Fruit fly (Drosophila melanogaster) whole organism, embryonic: ENCODE data around the gene TwdlP.

Experiments
- Abd-B ChIP-seq: fragments of 200-800 bp; sonication (Bioruptor generic); optimal IDR thresholded peaks from 2 replicates; lab custom pipeline; 2018; ENCODE audit warnings: missing biosample characterization, mild to moderate bottlenecking, missing genetic modification characterization, moderate library complexity
- Awh ChIP-seq: fragments of 200-800 bp; sonication (Bioruptor generic); IDR thresholded peaks from 2 replicates; pipeline ENCODE4, ENCODE4 v1.3.6; 2022; ENCODE audit warnings: missing biosample characterization, missing genetic modification characterization
- CG10565 ChIP-seq: fragments of 200-800 bp; sonication (Bioruptor generic); optimal IDR thresholded peaks from 3 replicates; lab custom pipeline; 2016; ENCODE audit warnings: missing biosample characterization, mild to moderate bottlenecking, missing genetic modification characterization
- CG11456 ChIP-seq: fragments of 200-800 bp; sonication (Bioruptor generic); IDR thresholded peaks from 3 replicates; pipeline ENCODE4 v1.3.6; 2022; ENCODE audit warnings: missing biosample characterization, missing genetic modification characterization
- CG12299 ChIP-seq: fragments of 200-800 bp; sonication (Bioruptor generic); optimal IDR thresholded peaks from 2 replicates; lab custom pipeline; 2018; ENCODE audit warnings: missing biosample characterization, mild to moderate bottlenecking, missing genetic modification characterization
- CG12769 ChIP-seq: fragments of 200-800 bp; sonication (Bioruptor generic); optimal IDR thresholded peaks from 2 replicates; lab custom pipeline; 2019; ENCODE audit warnings: missing biosample characterization, mild to moderate bottlenecking, missing genetic modification characterization, moderate library complexity
- CG13894 ChIP-seq: fragments of 200-800 bp; sonication (Bioruptor generic); optimal IDR thresholded peaks from 3 replicates; lab custom pipeline; 2018; ENCODE audit warnings: missing biosample characterization, mild to moderate bottlenecking, missing genetic modification characterization, moderate library complexity
- CG15479 ChIP-seq: fragments of 200-800 bp; sonication (Bioruptor generic); optimal IDR thresholded peaks from 3 replicates; lab custom pipeline; 2019; ENCODE audit warnings: missing biosample characterization, mild to moderate bottlenecking, missing genetic modification characterization, moderate library complexity
- CG16815 ChIP-seq: fragments of 200-800 bp; sonication (Bioruptor generic); optimal IDR thresholded peaks from 3 replicates; lab custom pipeline; 2017; ENCODE audit warnings: missing biosample characterization, mild to moderate bottlenecking, missing genetic modification characterization
- CG18764 ChIP-seq: fragments of 200-800 bp; sonication (Bioruptor generic); optimal IDR thresholded peaks from 3 replicates; lab custom pipeline; 2016; ENCODE audit warnings: missing biosample characterization, missing genetic modification characterization
- CG31224 ChIP-seq: fragments of 200-800 bp; sonication (Bioruptor generic); IDR thresholded peaks from 2 replicates; pipeline ENCODE4 v1.3.6; 2022; ENCODE audit warnings: missing biosample characterization, missing genetic modification characterization
- CG4424 ChIP-seq: fragments of 200-800 bp; sonication (Bioruptor generic); optimal IDR thresholded peaks from 3 replicates; lab custom pipeline; 2016; ENCODE audit warnings: missing biosample characterization, missing genetic modification characterization
- CG6654 ChIP-seq: fragments of 200-800 bp; sonication (Bioruptor generic); optimal IDR thresholded peaks from 2 replicates; lab custom pipeline; 2017; ENCODE audit warnings: missing biosample characterization, mild to moderate bottlenecking, missing genetic modification characterization
- CG6813 ChIP-seq: fragments of 200-800 bp; sonication (Bioruptor generic); optimal IDR thresholded peaks from 2 replicates; lab custom pipeline; 2017; ENCODE audit warnings: missing biosample characterization, missing genetic modification characterization, mild to moderate bottlenecking, moderate library complexity, missing genetic modification reagents
- CG7928 ChIP-seq: fragments of 200-800 bp; sonication (Bioruptor generic); optimal IDR thresholded peaks from 2 replicates; lab custom pipeline; 2017; ENCODE audit warnings: missing biosample characterization, mild to moderate bottlenecking, missing genetic modification characterization
- Deaf1 ChIP-seq: fragments of 200-800 bp; optimal IDR thresholded peaks from 3 replicates; lab custom pipeline; 2019; ENCODE audit warnings: missing biosample characterization, mild to moderate bottlenecking, missing genetic modification characterization, moderate library complexity
- Dfd ChIP-seq, 2 experiments: fragments of >200 bp; optimal IDR thresholded peaks; 2 replicates each; lab custom pipeline; 2017; ENCODE audit warnings: missing biosample characterization in 2 of 2, missing genetic modification characterization in 2 of 2
- GATAe ChIP-seq: fragments of 200-800 bp; sonication (Bioruptor generic); conservative IDR thresholded peaks from 2 replicates; pipeline ENCODE4 v1.3.6; 2022; ENCODE audit warnings: missing biosample characterization, missing genetic modification characterization
- Gsc ChIP-seq: fragments of 200-800 bp; sonication (Bioruptor generic); IDR thresholded peaks from 2 replicates; pipeline ENCODE4 v1.3.6; 2022; ENCODE audit warnings: missing biosample characterization, missing genetic modification characterization
- H2.0 ChIP-seq: fragments of 200-800 bp; sonication (Bioruptor generic); IDR thresholded peaks from 2 replicates; pipeline ENCODE4 v1.3.6; 2022; ENCODE audit warnings: missing biosample characterization, missing genetic modification characterization
- HLH4C ChIP-seq: fragments of 200-800 bp; sonication (Bioruptor generic); IDR thresholded peaks from 3 replicates; pipeline ENCODE4 v1.3.6; 2022; ENCODE audit warnings: missing biosample characterization, missing genetic modification characterization; ENCODE audit not compliant: partially characterized antibody
- Hr39 ChIP-seq: fragments of >200 bp; optimal IDR thresholded peaks from 2 replicates; lab custom pipeline; 2017
- Kr ChIP-seq: fragments of 200-800 bp; sonication (Bioruptor generic); optimal IDR thresholded peaks from 2 replicates; lab custom pipeline; 2017; ENCODE audit warnings: missing biosample characterization, mild to moderate bottlenecking, missing genetic modification characterization
- NC2β ChIP-seq: fragments of 200-800 bp; sonication (Bioruptor generic); optimal IDR thresholded peaks from 2 replicates; lab custom pipeline; 2016; ENCODE audit warnings: missing biosample characterization, missing genetic modification characterization
- Rx ChIP-seq: fragments of 200-800 bp; sonication (Bioruptor generic); IDR thresholded peaks from 2 replicates; pipeline ENCODE4 v1.3.6; 2022; ENCODE audit warnings: missing biosample characterization, missing genetic modification characterization
- Sox100B ChIP-seq: fragments of 200-800 bp; sonication (Bioruptor generic); optimal IDR thresholded peaks from 3 replicates; lab custom pipeline; 2018; ENCODE audit warnings: missing biosample characterization, mild to moderate bottlenecking, missing genetic modification characterization
- Vsx1 ChIP-seq: fragments of 200-800 bp; sonication (Bioruptor generic); optimal IDR thresholded peaks from 2 replicates; lab custom pipeline; 2017; ENCODE audit warnings: missing biosample characterization, mild to moderate bottlenecking, missing genetic modification characterization, missing genetic modification reagents
- Xbp1 ChIP-seq: fragments of 200-800 bp; sonication (Bioruptor generic); optimal IDR thresholded peaks from 3 replicates; lab custom pipeline; 2016; ENCODE audit warnings: missing biosample characterization, mild to moderate bottlenecking, missing genetic modification characterization
- abd-A ChIP-seq: fragments of 200-800 bp; sonication (Bioruptor generic); optimal IDR thresholded peaks from 3 replicates; lab custom pipeline; 2019; ENCODE audit warnings: missing biosample characterization, mild to moderate bottlenecking, missing genetic modification characterization, moderate library complexity
- ara ChIP-seq: fragments of 200-800 bp; sonication (Bioruptor generic); IDR thresholded peaks from 2 replicates; pipeline ENCODE4 v1.3.6; 2022; ENCODE audit warnings: missing biosample characterization, missing genetic modification characterization
- chinmo ChIP-seq: fragments of 200-800 bp; sonication (Bioruptor generic); IDR thresholded peaks from 4 replicates; pipeline ENCODE4 v1.3.6; 2022; ENCODE audit warnings: missing biosample characterization, missing genetic modification characterization; ENCODE audit not compliant: partially characterized antibody
- crc ChIP-seq: fragments of 200-800 bp; sonication (Bioruptor generic); optimal IDR thresholded peaks from 2 replicates; lab custom pipeline; 2016; ENCODE audit warnings: missing biosample characterization, missing genetic modification characterization
- fru ChIP-seq: fragments of >200 bp; optimal IDR thresholded peaks from 2 replicates; lab custom pipeline; 2017
- gsb-n ChIP-seq: fragments of 200-800 bp; sonication (Bioruptor generic); optimal IDR thresholded peaks from 3 replicates; lab custom pipeline; 2018; ENCODE audit warnings: missing biosample characterization, mild to moderate bottlenecking, missing genetic modification characterization
- her ChIP-seq: fragments of 200-800 bp; sonication (Bioruptor generic); optimal IDR thresholded peaks from 2 replicates; lab custom pipeline; 2016; ENCODE audit warnings: missing biosample characterization, missing genetic modification characterization
- hkb ChIP-seq, 2 experiments: fragments of 200-800 bp in 1 of 2; fragments of >200 bp in 1 of 2; sonication (Bioruptor generic) in 1 of 2; IDR thresholded peaks in 1 of 2; optimal IDR thresholded peaks in 1 of 2; 2 replicates each; pipeline versions ENCODE4 v1.3.6 to Lab custom; 2017 to 2022; ENCODE audit warnings: missing biosample characterization in 1 of 2, missing genetic modification characterization in 1 of 2
- odd ChIP-seq: fragments of 200-800 bp; sonication (Bioruptor generic); optimal IDR thresholded peaks from 2 replicates; lab custom pipeline; 2017; ENCODE audit warnings: missing biosample characterization, mild to moderate bottlenecking, missing genetic modification characterization
- pan ChIP-seq, 4 experiments: fragments of >200 bp in 3 of 4; fragments of 200-800 bp in 1 of 4; sonication (Bioruptor generic) in 1 of 4; optimal IDR thresholded peaks in 3 of 4; IDR thresholded peaks in 1 of 4; 2 replicates each; pipeline versions ENCODE4 v1.3.6 to Lab custom; 2017 to 2022; ENCODE audit warnings: missing biosample characterization in 2 of 4, missing genetic modification characterization in 2 of 4, mixed read lengths in 1 of 4
- pb ChIP-seq: fragments of 200-800 bp; sonication (Bioruptor generic); optimal IDR thresholded peaks from 3 replicates; lab custom pipeline; 2016; ENCODE audit warnings: missing biosample characterization, missing genetic modification characterization
- pros ChIP-seq: fragments of 200-800 bp; sonication (Bioruptor generic); optimal IDR thresholded peaks from 3 replicates; lab custom pipeline; 2019; ENCODE audit warnings: missing biosample characterization, mild to moderate bottlenecking, missing genetic modification characterization, moderate library complexity
- row ChIP-seq: fragments of 200-800 bp; sonication (Bioruptor generic); IDR thresholded peaks from 3 replicates; pipeline ENCODE4 v1.3.6; 2022; ENCODE audit warnings: missing biosample characterization, missing genetic modification characterization
- sd ChIP-seq: fragments of 200-800 bp; sonication (Bioruptor generic); optimal IDR thresholded peaks from 3 replicates; lab custom pipeline; 2018; ENCODE audit warnings: missing biosample characterization, mild to moderate bottlenecking, missing genetic modification characterization, moderate library complexity
- tna ChIP-seq: fragments of 200-800 bp; sonication (Bioruptor generic); IDR thresholded peaks from 2 replicates; pipeline ENCODE4 v1.3.6; 2022; ENCODE audit warnings: missing biosample characterization, missing genetic modification characterization; ENCODE audit not compliant: partially characterized antibody
- vvl ChIP-seq: fragments of 200-800 bp; sonication (Bioruptor generic); IDR thresholded peaks from 2 replicates; pipeline ENCODE4 v1.3.6; 2022; ENCODE audit warnings: missing biosample characterization, missing genetic modification characterization
- yki ChIP-seq: fragments of >200 bp; optimal IDR thresholded peaks from 3 replicates; lab custom pipeline; 2018

The TwdlP gene

dm6 chr3R:26621314-26621813 is at the start of gene TwdlP:
Gene TwdlP (minus strand): TSS chr3R:26621364.
- TF ChIP-seq odd (GFP tag; lab: Kevin White, UChicago) = no peak
- no peak for TF ChIP-seq CG31224 (GFP tag; lab: Robert Waterston, UW)
- no peak for TF ChIP-seq CG11456 (GFP tag; lab: Robert Waterston, UW)
- TF ChIP-seq CG12769 = peak; percentile 57
- TF ChIP-seq GATAe (GFP tag; lab: Robert Waterston, UW) = no peak
- peak; percentile 20 for TF ChIP-seq CG13894 (tag; lab: Kevin White, UChicago)
- peak; percentile 52 for TF ChIP-seq abd-A (tag; lab: Kevin White, UChicago)
- TF ChIP-seq pan (optimal IDR thresholded peaks at IDR 0.05; lab: Kevin White, UChicago) = no peak
- TF ChIP-seq pan (GFP tag; optimal IDR thresholded peaks at IDR 0.05 in 1 of 2, IDR thresholded peaks at IDR 0.05 in 1 of 2) = peak in 1 of 2 experiments; percentile 18
- no peak for TF ChIP-seq CG4424 (GFP tag; lab: Kevin White, UChicago)
- TF ChIP-seq vvl (GFP tag; lab: Robert Waterston, UW) = peak; percentile 33; the same call in 1 of the 2 replicates
- no peak for TF ChIP-seq CG16815 (GFP tag; lab: Kevin White, UChicago)
- no peak for TF ChIP-seq CG15479
- no peak for TF ChIP-seq Dfd (GFP tag; optimal IDR thresholded peaks at IDR 0.05; lab: Kevin White, UChicago)
- peak; percentile 42; the same call in 1 of the 4 replicates for TF ChIP-seq chinmo (GFP tag; lab: Robert Waterston, UW)
- peak; percentile 72 for TF ChIP-seq Deaf1
- peak; percentile 90 for TF ChIP-seq sd (tag; lab: Kevin White, UChicago)

- TF ChIP-seq CG12299 (tag; lab: Kevin White, UChicago) (no peak), pros (GFP tag; lab: Kevin White, UChicago) (no peak), abd-A (tag; lab: Kevin White, UChicago) (peak; percentile 57), hkb (optimal IDR thresholded peaks at IDR 0.05; lab: Kevin White, UChicago) (no peak), hkb (GFP tag; IDR thresholded peaks at IDR 0.05; lab: Robert Waterston, UW) (no peak), CG10565 (GFP tag; lab: Kevin White, UChicago) (no peak), Kr (GFP tag; lab: Kevin White, UChicago) (no peak), CG13894 (tag; lab: Kevin White, UChicago) (peak; percentile 80), fru (lab: Kevin White, UChicago) (no peak)
Measured at dm6 chr3R:26670277-26670676, 49.1 kb upstream of the TwdlP start.

dm6 chr3R:26656140-26656539 is 35.0 kb upstream of the TwdlP start, which contains the start of gene Tb:
Gene Tb (plus strand): TSS chr3R:26656440.
- no peak for TF ChIP-seq CG7928 (GFP tag; lab: Kevin White, UChicago)
- TF ChIP-seq her = no peak
- TF ChIP-seq CG6813 (GFP tag; lab: Kevin White, UChicago) = no peak
- TF ChIP-seq Hr39 (lab: Kevin White, UChicago) = no peak
- TF ChIP-seq HLH4C = no peak
- no peak for TF ChIP-seq yki (lab: Kevin White, UChicago)
- TF ChIP-seq Awh = peak; percentile 64

- no peak for TF ChIP-seq NC2β
- peak; percentile 7 for TF ChIP-seq Abd-B (GFP tag; lab: Kevin White, UChicago)
- no peak for TF ChIP-seq Sox100B (GFP tag; lab: Kevin White, UChicago)
- TF ChIP-seq H2.0 (GFP tag; lab: Robert Waterston, UW) = 0 out of 2 replicates have a peak, but pooled peaks have one; percentile 10
- peak; percentile 97 for TF ChIP-seq CG6654 (GFP tag; lab: Kevin White, UChicago)
- no peak for TF ChIP-seq tna (GFP tag; lab: Robert Waterston, UW)
- peak; percentile 62 for TF ChIP-seq CG13894 (tag; lab: Kevin White, UChicago)
- no peak for TF ChIP-seq Vsx1 (GFP tag; lab: Kevin White, UChicago)
- no peak for TF ChIP-seq CG18764 (GFP tag; lab: Kevin White, UChicago)
- no peak for TF ChIP-seq ara (GFP tag; lab: Robert Waterston, UW)
- TF ChIP-seq Xbp1 = no peak
- TF ChIP-seq Rx (GFP tag; lab: Robert Waterston, UW) = no peak
- TF ChIP-seq crc = no peak
- no peak for TF ChIP-seq Gsc (GFP tag; lab: Robert Waterston, UW)
- peak; percentile 41; the same call in 1 of the 2 replicates for TF ChIP-seq Awh
- TF ChIP-seq gsb-n (tag; lab: Kevin White, UChicago) = peak; percentile 44
- TF ChIP-seq pb (GFP tag; lab: Kevin White, UChicago) = no peak
- peak; percentile 96 for TF ChIP-seq sd (tag; lab: Kevin White, UChicago)
- TF ChIP-seq row (GFP tag; lab: Robert Waterston, UW) = peak; percentile 24; the same call in 1 of the 3 replicates
Measured at dm6 chr3R:26655416-26655945, 34.3 kb upstream of the TwdlP start.
